Fruit fly (Drosophila melanogaster) whole organism, embryonic: ENCODE measurements around the gene ClC-a.
A peak's percentile ranks its signal among the peaks of the same experiment; 100 is the strongest.

Experiments used
- Ada2b ChIP-seq: fragments of 200-800 bp; sonication (Bioruptor generic); IDR thresholded peaks from 2 replicates; pipeline ENCODE4 v1.3.6; 2022; ENCODE audit warnings: missing biosample characterization, missing genetic modification characterization
- Bteb2 ChIP-seq: fragments of 200-800 bp; sonication (Bioruptor generic); optimal IDR thresholded peaks from 2 replicates; lab custom pipeline; 2016; ENCODE audit warnings: missing biosample characterization, missing genetic modification characterization
- CG10543 ChIP-seq: fragments of 200-800 bp; sonication (Bioruptor generic); optimal IDR thresholded peaks from 3 replicates; lab custom pipeline; 2017; ENCODE audit warnings: missing biosample characterization, mild to moderate bottlenecking, missing genetic modification characterization, moderate library complexity
- CG12071 ChIP-seq: fragments of 200-800 bp; sonication (Bioruptor generic); optimal IDR thresholded peaks from 3 replicates; lab custom pipeline; 2018; ENCODE audit warnings: missing biosample characterization, mild to moderate bottlenecking, missing genetic modification characterization
- CG12236 ChIP-seq: fragments of 200-800 bp; sonication (Bioruptor generic); optimal IDR thresholded peaks from 2 replicates; lab custom pipeline; 2016; ENCODE audit warnings: missing biosample characterization, missing genetic modification characterization
- CG12769 ChIP-seq: fragments of 200-800 bp; sonication (Bioruptor generic); optimal IDR thresholded peaks from 2 replicates; lab custom pipeline; 2019; ENCODE audit warnings: missing biosample characterization, mild to moderate bottlenecking, missing genetic modification characterization, moderate library complexity
- CG1647 ChIP-seq: fragments of 200-800 bp; sonication (Bioruptor generic); optimal IDR thresholded peaks from 3 replicates; lab custom pipeline; 2016; ENCODE audit warnings: missing biosample characterization, missing genetic modification characterization
- CG16779 ChIP-seq: fragments of 200-800 bp; sonication (Bioruptor generic); IDR thresholded peaks from 2 replicates; pipeline ENCODE4 v1.3.6; 2022; ENCODE audit warnings: missing biosample characterization, missing genetic modification characterization
- CG17359 ChIP-seq: fragments of 200-800 bp; sonication (Bioruptor generic); optimal IDR thresholded peaks from 3 replicates; lab custom pipeline; 2018; ENCODE audit warnings: missing biosample characterization, mild to moderate bottlenecking, missing genetic modification characterization, moderate library complexity
- CG17912 ChIP-seq: fragments of 200-800 bp; sonication (Bioruptor generic); optimal IDR thresholded peaks from 2 replicates; lab custom pipeline; 2018; ENCODE audit warnings: missing biosample characterization, mild to moderate bottlenecking, missing genetic modification characterization
- CG18262 ChIP-seq: fragments of 200-800 bp; optimal IDR thresholded peaks from 3 replicates; lab custom pipeline; 2019; ENCODE audit warnings: missing biosample characterization, mild to moderate bottlenecking, missing genetic modification characterization, moderate library complexity
- CG2712 ChIP-seq: fragments of 200-800 bp; optimal IDR thresholded peaks from 3 replicates; lab custom pipeline; 2019; ENCODE audit warnings: missing biosample characterization, mild to moderate bottlenecking, missing genetic modification characterization, moderate library complexity
- CG31441 ChIP-seq: fragments of 200-800 bp; sonication (Bioruptor generic); IDR thresholded peaks from 2 replicates; pipeline ENCODE4 v1.3.6; 2022; ENCODE audit warnings: missing biosample characterization, missing genetic modification characterization
- CG3847 ChIP-seq: fragments of 200-800 bp; sonication (Bioruptor generic); IDR thresholded peaks from 2 replicates; pipeline ENCODE4 v1.3.6; 2022; ENCODE audit warnings: missing biosample characterization, missing genetic modification characterization
- CG3995 ChIP-seq: fragments of 200-800 bp; sonication (Bioruptor generic); optimal IDR thresholded peaks from 3 replicates; lab custom pipeline; 2016; ENCODE audit warnings: missing biosample characterization, missing genetic modification characterization
- CG4707 ChIP-seq: fragments of 200-800 bp; sonication (Bioruptor generic); optimal IDR thresholded peaks from 2 replicates; lab custom pipeline; 2018; ENCODE audit warnings: missing biosample characterization, mild to moderate bottlenecking, missing genetic modification characterization, moderate library complexity
- CG5953 ChIP-seq: fragments of 200-800 bp; sonication (Bioruptor generic); IDR thresholded peaks from 2 replicates; pipeline ENCODE4 v1.3.6; 2022; ENCODE audit warnings: missing biosample characterization, missing genetic modification characterization
- CG6813 ChIP-seq: fragments of 200-800 bp; sonication (Bioruptor generic); optimal IDR thresholded peaks from 2 replicates; lab custom pipeline; 2017; ENCODE audit warnings: missing biosample characterization, missing genetic modification characterization, mild to moderate bottlenecking, moderate library complexity, missing genetic modification reagents
- CG6854 ChIP-seq: fragments of 200-800 bp; sonication (Bioruptor generic); optimal IDR thresholded peaks from 3 replicates; lab custom pipeline; 2017; ENCODE audit warnings: missing biosample characterization, mild to moderate bottlenecking, missing genetic modification characterization
- CG7357 ChIP-seq: fragments of 200-800 bp; sonication (Bioruptor generic); IDR thresholded peaks from 3 replicates; pipeline ENCODE4 v1.3.6; 2022; ENCODE audit warnings: missing biosample characterization, missing genetic modification characterization
- CG8281 ChIP-seq: fragments of 200-800 bp; sonication (Bioruptor generic); optimal IDR thresholded peaks from 2 replicates; lab custom pipeline; 2018; ENCODE audit warnings: missing biosample characterization, mild to moderate bottlenecking, missing genetic modification characterization, moderate library complexity
- CoRest ChIP-seq: fragments of 200-800 bp; sonication (Bioruptor generic); optimal IDR thresholded peaks from 3 replicates; lab custom pipeline; 2018; ENCODE audit warnings: missing biosample characterization, mild to moderate bottlenecking, missing genetic modification characterization, moderate library complexity
- D19A ChIP-seq: fragments of 200-800 bp; optimal IDR thresholded peaks from 3 replicates; lab custom pipeline; 2019; ENCODE audit warnings: missing biosample characterization, mild to moderate bottlenecking, missing genetic modification characterization, moderate library complexity
- Fer3 ChIP-seq: fragments of 200-800 bp; sonication (Bioruptor generic); optimal IDR thresholded peaks from 2 replicates; lab custom pipeline; 2018; ENCODE audit warnings: missing biosample characterization, mild to moderate bottlenecking, missing genetic modification characterization, moderate library complexity
- HLH3B ChIP-seq: fragments of 200-800 bp; sonication (Bioruptor generic); IDR thresholded peaks from 2 replicates; pipeline ENCODE4 v1.3.6; 2022; ENCODE audit warnings: missing biosample characterization, missing genetic modification characterization
- MBD-R2 ChIP-seq: fragments of 200-800 bp; sonication (Bioruptor generic); IDR thresholded peaks from 2 replicates; pipeline ENCODE4 v1.3.6; 2022; ENCODE audit warnings: missing biosample characterization, missing genetic modification characterization
- Nf-YB ChIP-seq: fragments of 200-800 bp; sonication (Bioruptor generic); optimal IDR thresholded peaks from 3 replicates; lab custom pipeline; 2019; ENCODE audit warnings: missing biosample characterization, mild to moderate bottlenecking, missing genetic modification characterization, moderate library complexity
- Pdp1 ChIP-seq, 2 experiments: fragments of 200-800 bp; sonication (Bioruptor generic); optimal IDR thresholded peaks; 3 replicates each; lab custom pipeline; 2016; ENCODE audit warnings: missing biosample characterization in 2 of 2, missing genetic modification characterization in 2 of 2, mild to moderate bottlenecking in 1 of 2, moderate library complexity in 1 of 2
- Poxn ChIP-seq: fragments of 200-800 bp; sonication (Bioruptor generic); IDR thresholded peaks from 2 replicates; pipeline ENCODE4 v1.3.6; 2022; ENCODE audit warnings: missing biosample characterization, missing genetic modification characterization
- Ravus ChIP-seq: fragments of 200-800 bp; sonication (Bioruptor generic); IDR thresholded peaks from 2 replicates; pipeline ENCODE4 v1.3.6; 2022; ENCODE audit warnings: missing biosample characterization, missing genetic modification characterization
- Sin3A ChIP-seq: fragments of >200 bp; optimal IDR thresholded peaks from 2 replicates; lab custom pipeline; 2018
- Spps ChIP-seq: fragments of 200-800 bp; sonication (Bioruptor generic); optimal IDR thresholded peaks from 2 replicates; lab custom pipeline; 2018; ENCODE audit warnings: missing biosample characterization, mild to moderate bottlenecking, missing genetic modification characterization
- Xrp1 ChIP-seq: fragments of 200-800 bp; sonication (Bioruptor generic); IDR thresholded peaks from 2 replicates; pipeline ENCODE4 v1.3.6; 2022; ENCODE audit warnings: missing biosample characterization, missing genetic modification characterization
- abd-A ChIP-seq: fragments of 200-800 bp; sonication (Bioruptor generic); optimal IDR thresholded peaks from 3 replicates; lab custom pipeline; 2019; ENCODE audit warnings: missing biosample characterization, mild to moderate bottlenecking, missing genetic modification characterization, moderate library complexity
- ac ChIP-seq: fragments of 200-800 bp; sonication (Bioruptor generic); optimal IDR thresholded peaks from 3 replicates; lab custom pipeline; 2017; ENCODE audit warnings: missing biosample characterization, mild to moderate bottlenecking, missing genetic modification characterization
- ap ChIP-seq: fragments of 200-800 bp; sonication (Bioruptor generic); IDR thresholded peaks from 2 replicates; pipeline ENCODE4 v1.3.6; 2022; ENCODE audit warnings: missing biosample characterization, missing genetic modification characterization
- az2 ChIP-seq: fragments of 200-800 bp; sonication (Bioruptor generic); optimal IDR thresholded peaks from 3 replicates; lab custom pipeline; 2016; ENCODE audit warnings: missing biosample characterization, missing genetic modification characterization
- corto ChIP-seq: fragments of 200-800 bp; sonication (Bioruptor generic); optimal IDR thresholded peaks from 2 replicates; lab custom pipeline; 2016; ENCODE audit warnings: missing biosample characterization, mild to moderate bottlenecking, missing genetic modification characterization, moderate library complexity
- crol ChIP-seq: fragments of 200-800 bp; sonication (Bioruptor generic); IDR thresholded peaks from 2 replicates; pipeline ENCODE4 v1.3.6; 2022; ENCODE audit warnings: missing biosample characterization, missing genetic modification characterization
- dm ChIP-seq: fragments of 200-800 bp; sonication (Bioruptor generic); optimal IDR thresholded peaks from 3 replicates; lab custom pipeline; 2016; ENCODE audit warnings: missing biosample characterization, missing genetic modification characterization
- dmrt11E ChIP-seq: fragments of 200-800 bp; sonication (Bioruptor generic); optimal IDR thresholded peaks from 3 replicates; lab custom pipeline; 2018; ENCODE audit warnings: missing biosample characterization, mild to moderate bottlenecking, missing genetic modification characterization, moderate library complexity
- dysf ChIP-seq: fragments of 200-800 bp; sonication (Bioruptor generic); IDR thresholded peaks from 3 replicates; pipeline ENCODE4 v1.3.6; 2022; ENCODE audit warnings: missing biosample characterization, missing genetic modification characterization
- gem ChIP-seq: fragments of 200-800 bp; sonication (Bioruptor generic); optimal IDR thresholded peaks from 2 replicates; lab custom pipeline; 2019; ENCODE audit warnings: missing biosample characterization, mild to moderate bottlenecking, missing genetic modification characterization, moderate library complexity
- hb ChIP-seq: fragments of 200-800 bp; sonication (Bioruptor generic); IDR thresholded peaks from 3 replicates; pipeline ENCODE4 v1.3.6; 2022; ENCODE audit warnings: missing biosample characterization, missing genetic modification characterization; ENCODE audit not compliant: partially characterized antibody
- insv ChIP-seq, 2 experiments: fragments of 200-800 bp; sonication (Bioruptor generic); optimal IDR thresholded peaks; 3 replicates each; lab custom pipeline; 2016 to 2018; ENCODE audit warnings: missing biosample characterization in 2 of 2, missing genetic modification characterization in 2 of 2
- nerfin-1 ChIP-seq: fragments of 200-800 bp; sonication (Bioruptor generic); optimal IDR thresholded peaks from 3 replicates; lab custom pipeline; 2019; ENCODE audit warnings: missing biosample characterization, mild to moderate bottlenecking, missing genetic modification characterization, moderate library complexity
- psq ChIP-seq: fragments of 200-800 bp; sonication (Bioruptor generic); optimal IDR thresholded peaks from 2 replicates; lab custom pipeline; 2017; ENCODE audit warnings: missing biosample characterization, missing genetic modification characterization
- salm ChIP-seq: fragments of 200-800 bp; sonication (Bioruptor generic); optimal IDR thresholded peaks from 2 replicates; lab custom pipeline; 2018; ENCODE audit warnings: missing biosample characterization, mild to moderate bottlenecking, missing genetic modification characterization
- sc ChIP-seq, 3 experiments: fragments of >200 bp in 2 of 3; fragments of 200-800 bp in 1 of 3; sonication (Bioruptor generic) in 1 of 3; optimal IDR thresholded peaks; 2 replicates in 2 of 3; 3 replicates in 1 of 3; lab custom pipeline; 2017; ENCODE audit warnings: mild to moderate bottlenecking in 1 of 3, missing biosample characterization in 1 of 3, missing genetic modification characterization in 1 of 3, missing genetic modification reagents in 1 of 3
- sens ChIP-seq: fragments of 200-800 bp; sonication (Bioruptor generic); peaks from one replicate; lab custom pipeline; 2016; ENCODE audit warnings: missing biosample characterization, missing genetic modification characterization
- sr ChIP-seq: fragments of 200-800 bp; sonication (Bioruptor generic); IDR thresholded peaks from 3 replicates; pipeline ENCODE4 v1.3.6; 2022; ENCODE audit warnings: missing biosample characterization, missing genetic modification characterization
- ssp ChIP-seq: fragments of 200-800 bp; sonication (Bioruptor generic); IDR thresholded peaks from 2 replicates; pipeline ENCODE4 v1.3.6; 2022; ENCODE audit warnings: missing biosample characterization, missing genetic modification characterization

Gene ClC-a

dm6 chr3R:11762500-11762899 is 50.5 kb downstream of the ClC-a start (continued):
- TF ChIP-seq CG7357 (GFP tag; lab: Robert Waterston, UW): no peak
- no peak for TF ChIP-seq CG4707 (GFP tag; lab: Kevin White, UChicago)
- no peak for TF ChIP-seq Ravus (GFP tag; lab: Robert Waterston, UW)
- TF ChIP-seq Spps (tag; lab: Kevin White, UChicago): no peak
- TF ChIP-seq salm (tag; lab: Kevin White, UChicago): no peak
- no peak for TF ChIP-seq D19A
- TF ChIP-seq Pdp1 (GFP tag; optimal IDR thresholded peaks at IDR 0.05; lab: Kevin White, UChicago): peak in 1 of 2 experiments; percentile 71
- no peak for TF ChIP-seq CG12236
- TF ChIP-seq ac (GFP tag; lab: Kevin White, UChicago): no peak
- TF ChIP-seq hb (GFP tag; lab: Robert Waterston, UW): no peak
- no peak for TF ChIP-seq psq
- TF ChIP-seq CG3847 (GFP tag; lab: Robert Waterston, UW): no peak
- TF ChIP-seq CG5953 (GFP tag; lab: Robert Waterston, UW): no peak
- TF ChIP-seq Sin3A (lab: Kevin White, UChicago): no peak
- no peak for TF ChIP-seq MBD-R2
- TF ChIP-seq CG12071 (GFP tag; lab: Kevin White, UChicago): peak; percentile 11
- TF ChIP-seq Fer3: no peak
- TF ChIP-seq Xrp1 (GFP tag; lab: Robert Waterston, UW): no peak
- no peak for TF ChIP-seq ap
- TF ChIP-seq crol: no peak
- TF ChIP-seq CG3995: no peak
- TF ChIP-seq Ada2b (GFP tag; lab: Robert Waterston, UW): no peak
- no peak for TF ChIP-seq nerfin-1 (tag; lab: Kevin White, UChicago)
- TF ChIP-seq az2: no peak
- no peak for TF ChIP-seq CG18262 (tag; lab: Kevin White, UChicago)
- TF ChIP-seq sr (GFP tag; lab: Robert Waterston, UW): no peak
- no peak for TF ChIP-seq dm
- TF ChIP-seq sens (GFP tag; lab: Kevin White, UChicago): peak; percentile 78
- TF ChIP-seq CG2712 (tag; lab: Kevin White, UChicago): no peak
- peak; percentile 39 for TF ChIP-seq Nf-YB (GFP tag; lab: Kevin White, UChicago)
- no peak for TF ChIP-seq CG16779
- no peak for TF ChIP-seq CG1647 (GFP tag; lab: Kevin White, UChicago)
- TF ChIP-seq CG6813 (GFP tag; lab: Kevin White, UChicago): no peak
- peak; percentile 71 for TF ChIP-seq abd-A (tag; lab: Kevin White, UChicago)
- peak; percentile 72 for TF ChIP-seq CG12769 (tag; lab: Kevin White, UChicago)
- no peak for TF ChIP-seq HLH3B
- TF ChIP-seq CoRest (tag; lab: Kevin White, UChicago): no peak
- TF ChIP-seq CG6854 (GFP tag; lab: Kevin White, UChicago): no peak
- no peak for TF ChIP-seq insv (GFP tag; optimal IDR thresholded peaks at IDR 0.05; lab: Kevin White, UChicago)
- no peak for TF ChIP-seq sc (optimal IDR thresholded peaks at IDR 0.05; lab: Kevin White, UChicago)
- no peak for TF ChIP-seq sc (GFP tag; optimal IDR thresholded peaks at IDR 0.05; lab: Kevin White, UChicago)
- peak; percentile 86 for TF ChIP-seq CG10543 (GFP tag; lab: Kevin White, UChicago)
- TF ChIP-seq gem (tag; lab: Kevin White, UChicago): no peak
- no peak for TF ChIP-seq Poxn (GFP tag; lab: Robert Waterston, UW)
- no peak for TF ChIP-seq corto (GFP tag; lab: Kevin White, UChicago)
- no peak for TF ChIP-seq ssp (GFP tag; lab: Robert Waterston, UW)
- peak; percentile 35 for TF ChIP-seq CG17359 (tag; lab: Kevin White, UChicago)
- no peak for TF ChIP-seq dysf (GFP tag; lab: Robert Waterston, UW)
- no peak for TF ChIP-seq Bteb2 (GFP tag; lab: Kevin White, UChicago)
- no peak for TF ChIP-seq CG31441
- no peak for TF ChIP-seq CG8281 (tag; lab: Kevin White, UChicago)
- TF ChIP-seq dmrt11E: no peak
- peak; percentile 31 for TF ChIP-seq CG17912
